Worm (Caenorhabditis elegans): Measurements from ENCODE around the gene btb-7.

Gene btb-7

ce11 chrII:1706385-1706784, 6.7 kb upstream of the btb-7 start, which contains the start of gene sdz-18:
TSS of gene sdz-18 (minus strand) at chrII:1706485.
- no peak for TF ChIP-seq ceh-39 (tag; optimal IDR thresholded peaks at IDR 0.05)
- TF ChIP-seq nhr-76 (tag; optimal IDR thresholded peaks at IDR 0.05) = no peak
- no peak for TF ChIP-seq flh-1 (GFP tag; optimal IDR thresholded peaks at IDR 0.05)
- TF ChIP-seq mep-1 (tag; optimal IDR thresholded peaks at IDR 0.05) = no peak
- TF ChIP-seq nhr-28 (tag; optimal IDR thresholded peaks at IDR 0.05) = no peak
- no peak for TF ChIP-seq drap-1 (GFP tag; optimal IDR thresholded peaks at IDR 0.05)
- TF ChIP-seq unc-62 (GFP tag; optimal IDR thresholded peaks at IDR 0.05) = no peak
- no peak for TF ChIP-seq nhr-237 (tag; optimal IDR thresholded peaks at IDR 0.05)
- no peak for TF ChIP-seq hlh-1 (tag; optimal IDR thresholded peaks at IDR 0.05)
- TF ChIP-seq lin-13 (tag; optimal IDR thresholded peaks at IDR 0.05) = no peak
- TF ChIP-seq lsy-2 (tag; optimal IDR thresholded peaks at IDR 0.05) = no peak

- TF ChIP-seq drap-1 (GFP tag; optimal IDR thresholded peaks at IDR 0.05) = no peak
- TF ChIP-seq cnd-1 (tag; optimal IDR thresholded peaks at IDR 0.05) = no peak
Observed at ce11 chrII:1709959-1710358, 3.1 kb upstream of the btb-7 start, which contains the start of gene fbxa-184. TSS of gene fbxa-184 (plus strand) at chrII:1710259.

- TF ChIP-seq M03D4.4 (tag; optimal IDR thresholded peaks at IDR 0.05) (no peak), mls-2 (tag; optimal IDR thresholded peaks at IDR 0.05) (no peak), cnd-1 (tag; optimal IDR thresholded peaks at IDR 0.05) (peak; percentile 4), ceh-39 (tag; optimal IDR thresholded peaks at IDR 0.05) (peak; percentile 9), ces-1 (GFP tag; optimal IDR thresholded peaks at IDR 0.05) (no peak), sem-2 (GFP tag; optimal IDR thresholded peaks at IDR 0.05) (no peak), ceh-83 (GFP tag; optimal IDR thresholded peaks at IDR 0.05) (no peak), unc-62 (GFP tag; optimal IDR thresholded peaks at IDR 0.05) (no peak), nhr-237 (tag; optimal IDR thresholded peaks at IDR 0.05) (no peak), ztf-11 (tag; optimal IDR thresholded peaks at IDR 0.05) (no peak), ham-2 (GFP tag; optimal IDR thresholded peaks at IDR 0.05) (no peak), nhr-28 (tag; optimal IDR thresholded peaks at IDR 0.05) (no peak), nhr-2 (tag; optimal IDR thresholded peaks at IDR 0.05) (peak; percentile 69), zip-8 (tag; optimal IDR thresholded peaks at IDR 0.05) (no peak)
Observed at ce11 chrII:1714772-1715353, 1.8 kb downstream of the btb-7 start, which contains the start of gene btb-6. TSS of gene btb-6 (plus strand) at chrII:1715303.

DNA sequence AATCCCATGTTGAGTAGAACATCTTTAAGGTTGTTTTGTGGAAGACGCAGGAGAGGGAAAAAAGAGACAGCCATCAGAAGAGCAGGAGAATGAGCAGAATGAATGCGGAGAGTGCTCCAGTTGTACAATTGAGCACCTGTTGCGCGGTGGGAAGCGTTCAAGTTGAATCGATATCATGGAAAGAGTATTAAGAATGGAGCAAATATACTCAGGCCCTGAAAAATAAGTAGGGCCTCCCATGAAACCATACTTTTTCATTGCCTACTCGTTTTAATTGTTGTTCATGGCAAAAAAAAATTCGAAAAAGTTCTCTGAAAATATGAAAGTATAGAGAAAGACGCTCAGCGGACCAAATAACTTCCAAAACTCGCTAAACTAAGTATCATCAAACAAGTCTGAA, 6.1 kb downstream of the btb-7 start, which contains the start of gene fbxb-48:
Gene fbxb-48, minus strand, starts transcription at position 101 of the 400 bp plus-strand sequence.
- peak; percentile 50 for TF ChIP-seq hlh-1 (tag; optimal IDR thresholded peaks at IDR 0.05)
- no peak for TF ChIP-seq unc-39 (tag; optimal IDR thresholded peaks at IDR 0.05)
- no peak for TF ChIP-seq lin-32 (GFP tag; optimal IDR thresholded peaks at IDR 0.05)
- TF ChIP-seq ceh-39 (tag; optimal IDR thresholded peaks at IDR 0.05) = no peak
- TF ChIP-seq drap-1 (GFP tag; optimal IDR thresholded peaks at IDR 0.05) = no peak
- no peak for TF ChIP-seq nhr-237 (tag; optimal IDR thresholded peaks at IDR 0.05)
- TF ChIP-seq nhr-76 (tag; optimal IDR thresholded peaks at IDR 0.05) = no peak
- TF ChIP-seq sptf-1 (tag; optimal IDR thresholded peaks at IDR 0.05) = no peak

DNA sequence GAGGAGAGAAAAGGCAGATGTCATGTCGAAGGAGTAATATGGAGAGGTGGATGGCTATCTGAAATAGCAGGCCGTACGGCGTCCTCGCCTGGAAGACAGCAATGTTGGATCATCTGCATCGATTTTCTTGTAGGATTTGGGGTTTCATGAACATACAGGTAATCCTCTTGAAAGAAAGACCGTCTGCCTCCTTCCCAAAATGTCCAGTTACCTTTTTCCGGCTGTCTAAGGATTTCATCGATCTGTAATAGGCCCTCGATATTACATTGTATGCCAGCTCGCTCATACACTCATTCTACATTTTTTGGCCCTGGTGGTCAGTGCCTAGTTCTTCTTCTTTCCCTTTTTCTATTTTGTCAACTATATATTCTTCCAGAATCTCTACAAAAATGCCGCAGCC, 9.4 kb downstream of the btb-7 start, which contains the start of the genes fbxb-5 and btb-8:
Gene fbxb-5, minus strand, starts transcription at position 101 of the 400 bp plus-strand sequence.
Gene btb-8, plus strand, starts transcription at position 377 of the 400 bp plus-strand sequence.
- TF ChIP-seq pha-4 (tag; optimal IDR thresholded peaks at IDR 0.05) (no peak), ceh-39 (tag; optimal IDR thresholded peaks at IDR 0.05) (no peak), nhr-237 (tag; optimal IDR thresholded peaks at IDR 0.05) (no peak), mls-2 (tag; optimal IDR thresholded peaks at IDR 0.05) (no peak), mep-1 (tag; optimal IDR thresholded peaks at IDR 0.05) (no peak), M03D4.4 (tag; optimal IDR thresholded peaks at IDR 0.05) (no peak), sem-2 (GFP tag; optimal IDR thresholded peaks at IDR 0.05) (no peak), hlh-1 (tag; optimal IDR thresholded peaks at IDR 0.05) (no peak), elt-1 (tag; optimal IDR thresholded peaks at IDR 0.05; ENCODE audit: borderline replicate concordance, insufficient read depth) (no peak), nhr-2 (tag; optimal IDR thresholded peaks at IDR 0.05) (no peak), ztf-11 (tag; optimal IDR thresholded peaks at IDR 0.05) (no peak), lin-32 (GFP tag; optimal IDR thresholded peaks at IDR 0.05) (no peak), nhr-28 (tag; optimal IDR thresholded peaks at IDR 0.05) (no peak), bed-3 (GFP tag; optimal IDR thresholded peaks at IDR 0.05) (no peak), lsy-2 (tag; optimal IDR thresholded peaks at IDR 0.05) (no peak), drap-1 (GFP tag; optimal IDR thresholded peaks at IDR 0.05) (no peak), cnd-1 (tag; optimal IDR thresholded peaks at IDR 0.05) (no peak), flh-1 (GFP tag; optimal IDR thresholded peaks at IDR 0.05) (no peak), unc-120 (tag; optimal IDR thresholded peaks at IDR 0.05; ENCODE audit: poor library complexity, severe bottlenecking) (no peak)

All from whole organism, mixed stage, embryonic.